Worm (Caenorhabditis elegans) whole organism, L1 larva: ENCODE data around the gene T28A8.3.

Experiments
- C04F5.9 ChIP-seq: sonication (generic microtip); optimal IDR thresholded peaks from 2 replicates; lab custom pipeline; 2016; ENCODE audit warnings: missing genetic modification characterization, missing compliant biosample characterization
- F16B12.6 ChIP-seq: fragments of 150-350 bp; optimal IDR thresholded peaks from 2 replicates; lab custom pipeline; 2014; ENCODE audit warnings: missing biosample characterization, missing genetic modification characterization
- aha-1 ChIP-seq: fragments of 150-350 bp; optimal IDR thresholded peaks from 2 replicates; lab custom pipeline; 2014; ENCODE audit warnings: missing biosample characterization, missing genetic modification characterization
- alr-1 ChIP-seq: fragments of 200-800 bp; sonication (Bioruptor generic); optimal IDR thresholded peaks from 2 replicates; lab custom pipeline; 2018; ENCODE audit warnings: borderline replicate concordance, mild to moderate bottlenecking, missing genetic modification characterization, missing compliant biosample characterization
- ama-1 ChIP-seq: fragments of 150-350 bp; optimal IDR thresholded peaks from 2 replicates; lab custom pipeline; 2014
- ceh-88 ChIP-seq: fragments of 200-800 bp; sonication (Bioruptor generic); IDR thresholded peaks from 2 replicates; pipeline ENCODE4 v1.3.6; 2022; ENCODE audit warnings: missing genetic modification characterization, missing compliant biosample characterization
- ces-1 ChIP-seq: fragments of 150-350 bp; optimal IDR thresholded peaks from 2 replicates; lab custom pipeline; 2014; ENCODE audit warnings: missing biosample characterization, missing genetic modification reagents, missing genetic modification characterization
- dpl-1 ChIP-seq, 3 experiments: fragments of 150-350 bp in 2 of 3; sonication (generic microtip) in 1 of 3; optimal IDR thresholded peaks; 2 replicates each; lab custom pipeline; 2014 to 2017; ENCODE audit warnings: missing biosample characterization in 3 of 3, missing genetic modification characterization in 3 of 3, missing genetic modification reagents in 3 of 3
- efl-1 ChIP-seq, 4 experiments: fragments of 150-350 bp; optimal IDR thresholded peaks in 3 of 4; peaks in 1 of 4; 1 replicate in 1 of 4; 2 replicates in 3 of 4; lab custom pipeline; 2014; ENCODE audit warnings: missing biosample characterization in 2 of 4, missing genetic modification characterization in 2 of 4, missing genetic modification reagents in 2 of 4
- elt-2 ChIP-seq: sonication (generic microtip); optimal IDR thresholded peaks from 2 replicates; lab custom pipeline; 2016; ENCODE audit warnings: missing genetic modification characterization, mild to moderate bottlenecking, inconsistent platforms, missing compliant biosample characterization, missing genetic modification reagents
- ets-5 ChIP-seq: fragments of 200-800 bp; sonication (Bioruptor generic); IDR thresholded peaks from 2 replicates; pipeline ENCODE4 v1.3.6; 2022; ENCODE audit warnings: missing genetic modification characterization, missing compliant biosample characterization
- jun-1 ChIP-seq: fragments of 150-350 bp; optimal IDR thresholded peaks from 2 replicates; lab custom pipeline; 2014; ENCODE audit warnings: missing biosample characterization, missing genetic modification reagents, missing genetic modification characterization
- lin-13 ChIP-seq: fragments of 150-350 bp; optimal IDR thresholded peaks from 2 replicates; lab custom pipeline; 2014; ENCODE audit warnings: missing biosample characterization, missing genetic modification reagents, missing genetic modification characterization
- lin-14 ChIP-seq: fragments of 200-800 bp; sonication (Bioruptor generic); optimal IDR thresholded peaks from 2 replicates; lab custom pipeline; 2018; ENCODE audit warnings: mild to moderate bottlenecking, missing genetic modification characterization, moderate library complexity, missing compliant biosample characterization
- mef-2 ChIP-seq: fragments of 150-350 bp; optimal IDR thresholded peaks from 2 replicates; lab custom pipeline; 2014; ENCODE audit warnings: missing biosample characterization, missing genetic modification characterization
- mep-1 ChIP-seq: fragments of 150-350 bp; optimal IDR thresholded peaks from 2 replicates; lab custom pipeline; 2014; ENCODE audit warnings: missing biosample characterization, missing genetic modification characterization
- nhr-12 ChIP-seq: sonication (generic microtip); optimal IDR thresholded peaks from 2 replicates; lab custom pipeline; 2017; ENCODE audit warnings: missing biosample characterization, missing genetic modification characterization
- nhr-20 ChIP-seq: sonication (generic microtip); optimal IDR thresholded peaks from 2 replicates; lab custom pipeline; 2016; ENCODE audit warnings: mild to moderate bottlenecking, missing genetic modification characterization, missing compliant biosample characterization
- nhr-237 ChIP-seq: fragments of 150-350 bp; optimal IDR thresholded peaks from 2 replicates; lab custom pipeline; 2014; ENCODE audit warnings: missing biosample characterization, missing genetic modification characterization
- nhr-47 ChIP-seq: sonication (generic microtip); optimal IDR thresholded peaks from 2 replicates; lab custom pipeline; 2016; ENCODE audit warnings: mild to moderate bottlenecking, missing genetic modification characterization, moderate library complexity, missing compliant biosample characterization
- nhr-71 ChIP-seq: sonication (generic microtip); optimal IDR thresholded peaks from 2 replicates; lab custom pipeline; 2016; ENCODE audit warnings: mild to moderate bottlenecking, missing genetic modification characterization, moderate library complexity, missing compliant biosample characterization
- nhr-76 ChIP-seq: sonication (generic microtip); optimal IDR thresholded peaks from 2 replicates; lab custom pipeline; 2017; ENCODE audit warnings: missing biosample characterization, missing genetic modification characterization
- nhr-77 ChIP-seq: fragments of 150-350 bp; optimal IDR thresholded peaks from 2 replicates; lab custom pipeline; 2014; ENCODE audit warnings: missing biosample characterization, missing genetic modification characterization
- pag-3 ChIP-seq: sonication (generic microtip); optimal IDR thresholded peaks from 2 replicates; lab custom pipeline; 2017; ENCODE audit warnings: missing genetic modification characterization, mild to moderate bottlenecking, missing compliant biosample characterization, antibody characterized with exemption, borderline replicate concordance; ENCODE audit not compliant: insufficient read depth
- rnt-1 ChIP-seq: sonication (generic microtip); optimal IDR thresholded peaks from 2 replicates; lab custom pipeline; 2016; ENCODE audit warnings: mild to moderate bottlenecking, missing genetic modification characterization, moderate library complexity, missing compliant biosample characterization
- snpc-4 ChIP-seq: fragments of 150-350 bp; optimal IDR thresholded peaks from 2 replicates; lab custom pipeline; 2014; ENCODE audit warnings: missing biosample characterization, missing genetic modification characterization
- snu-23 ChIP-seq: sonication (generic microtip); optimal IDR thresholded peaks from 2 replicates; lab custom pipeline; 2016; ENCODE audit warnings: missing genetic modification characterization, missing compliant biosample characterization
- sptf-1 ChIP-seq: fragments of 150-350 bp; optimal IDR thresholded peaks from 2 replicates; lab custom pipeline; 2014; ENCODE audit warnings: missing biosample characterization, missing genetic modification characterization
- sup-37 ChIP-seq: fragments of 200-800 bp; sonication (Bioruptor generic); optimal IDR thresholded peaks from 2 replicates; lab custom pipeline; 2018; ENCODE audit warnings: mild to moderate bottlenecking, missing genetic modification characterization, missing compliant biosample characterization
- unc-30 ChIP-seq: sonication (generic microtip); optimal IDR thresholded peaks from 2 replicates; lab custom pipeline; 2017; ENCODE audit warnings: missing biosample characterization, missing genetic modification characterization
- unc-86 ChIP-seq: sonication (generic microtip); optimal IDR thresholded peaks from 2 replicates; lab custom pipeline; 2016; ENCODE audit warnings: missing genetic modification characterization, missing compliant biosample characterization
- unc-98 ChIP-seq: fragments of 200-800 bp; sonication (Bioruptor generic); IDR thresholded peaks from 2 replicates; pipeline ENCODE4 v1.3.6; 2022; ENCODE audit warnings: missing genetic modification characterization, missing compliant biosample characterization
- vab-15 ChIP-seq: sonication (generic microtip); optimal IDR thresholded peaks from 2 replicates; lab custom pipeline; 2017; ENCODE audit warnings: missing genotype, mild to moderate bottlenecking, missing genetic modification characterization, missing compliant biosample characterization
- ztf-4 ChIP-seq: fragments of 150-350 bp; optimal IDR thresholded peaks from 2 replicates; lab custom pipeline; 2014; ENCODE audit warnings: missing biosample characterization, missing genetic modification characterization

T28A8.3 gene

DNA sequence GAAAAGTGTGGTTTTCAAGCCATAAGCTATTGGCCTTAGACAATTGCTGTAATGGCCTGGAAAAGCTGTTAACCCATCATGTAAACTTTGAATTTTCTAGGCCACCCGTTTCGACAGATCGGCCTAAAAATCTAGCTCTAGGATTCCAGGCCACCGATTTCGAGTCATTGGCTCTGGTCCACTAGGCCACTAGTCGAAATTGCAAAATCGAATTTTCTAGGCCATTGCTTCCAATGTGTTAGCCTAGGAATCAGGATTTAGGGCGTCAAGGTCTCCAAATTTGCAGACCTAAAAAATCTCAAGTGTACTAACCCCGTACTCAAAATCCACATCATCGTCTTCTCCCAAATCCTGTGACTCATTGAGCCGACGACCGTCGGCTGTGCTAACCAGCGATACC is 4.9 kb downstream of the T28A8.3 start (continued):
- no peak for TF ChIP-seq nhr-237 (tag; lab: Kevin White, UChicago)

DNA sequence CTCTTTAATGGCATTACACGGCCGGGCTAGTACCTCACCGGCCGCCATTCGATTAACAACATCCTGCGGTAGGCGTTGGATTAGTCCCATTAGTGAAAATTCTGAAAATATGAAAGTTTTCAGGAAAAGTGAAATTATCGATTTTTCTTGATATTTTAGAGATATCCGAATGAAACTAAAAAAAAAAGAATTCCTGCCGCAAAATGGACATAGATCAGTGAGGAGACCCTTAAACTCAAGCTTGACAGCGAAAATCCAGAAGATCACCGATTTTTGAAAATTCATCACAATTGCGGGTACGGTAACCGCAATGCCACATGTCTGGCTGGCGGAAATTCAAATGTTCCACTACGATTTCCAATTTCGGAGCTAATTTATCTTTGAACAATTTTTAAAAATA is 8.7 kb downstream of the T28A8.3 start, which contains the start of gene mlh-1:
mlh-1 (minus strand) TSS at position 101 of the 400 bp plus-strand sequence.
- TF ChIP-seq efl-1 (optimal IDR thresholded peaks at IDR 0.05; lab: Kevin White, UChicago) (no peak), efl-1 (GFP tag; optimal IDR thresholded peaks at IDR 0.05 in 1 of 2; lab: Kevin White, UChicago) (peak in 1 of 2 experiments; percentile 33), dpl-1 (GFP tag; optimal IDR thresholded peaks at IDR 0.05; lab: Kevin White, UChicago) (no peak), nhr-77 (tag; lab: Kevin White, UChicago) (no peak), sup-37 (GFP tag; lab: Kevin White, UChicago) (no peak)

DNA sequence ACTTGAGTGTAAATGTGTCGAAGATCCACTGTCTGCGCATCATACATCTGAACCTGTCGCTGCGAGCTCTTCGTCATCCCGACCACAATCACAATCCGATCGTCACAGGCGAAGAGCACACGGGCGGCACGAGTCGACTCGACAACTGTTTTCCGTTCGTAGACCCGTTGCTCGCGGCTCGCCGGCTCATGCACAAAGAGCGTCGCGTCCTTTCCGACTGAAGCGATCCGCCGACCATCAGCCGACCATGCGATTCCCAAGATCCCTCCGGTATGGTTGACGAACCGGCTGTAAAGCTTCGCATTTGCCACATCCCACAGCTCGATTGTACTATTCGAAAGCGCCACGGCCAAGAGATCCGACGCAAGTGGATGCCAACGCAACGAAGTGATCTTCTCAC is 12.6 kb downstream of the T28A8.3 start:
- TF ChIP-seq vab-15 (no peak), efl-1 (optimal IDR thresholded peaks at IDR 0.05; lab: Kevin White, UChicago) (no peak), efl-1 (GFP tag; optimal IDR thresholded peaks at IDR 0.05 in 1 of 2; lab: Kevin White, UChicago) (peak in 1 of 2 experiments; percentile 85)

DNA sequence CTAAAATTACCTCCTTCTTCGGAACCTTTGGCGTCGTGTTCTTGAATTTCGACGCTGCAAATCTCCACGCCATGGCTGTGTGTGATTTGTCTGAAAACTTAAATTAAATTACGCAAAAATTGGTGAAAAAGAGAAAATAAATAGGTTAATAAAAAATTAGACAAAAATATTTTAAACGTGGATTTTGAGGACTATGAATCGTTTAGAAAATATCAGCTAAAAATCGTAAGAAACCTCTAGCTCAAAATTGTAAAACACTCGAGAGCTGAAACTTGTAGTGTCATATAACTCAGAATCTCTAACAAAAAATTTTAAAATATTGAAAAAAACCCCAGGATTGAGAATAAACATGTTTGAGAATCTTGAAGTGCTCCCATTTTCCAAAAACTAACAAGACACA is 18.2 kb downstream of the T28A8.3 start, which contains the start of gene pod-1:
pod-1 (minus strand) TSS at position 101 of the 400 bp plus-strand sequence.
- no peak for TF ChIP-seq sup-37 (GFP tag; lab: Kevin White, UChicago)
- TF ChIP-seq mef-2 (tag; lab: Kevin White, UChicago): no peak
- no peak for TF ChIP-seq unc-98
- TF ChIP-seq nhr-47 (tag; lab: Kevin White, UChicago): no peak
- no peak for TF ChIP-seq alr-1
- no peak for TF ChIP-seq mep-1 (tag; lab: Kevin White, UChicago)
- TF ChIP-seq nhr-12: no peak
- no peak for TF ChIP-seq ets-5 (GFP tag; lab: Robert Waterston, UW)
- TF ChIP-seq C04F5.9 (tag; lab: Kevin White, UChicago): no peak
- no peak for TF ChIP-seq F16B12.6 (tag; lab: Kevin White, UChicago)
- TF ChIP-seq unc-30 (tag; lab: Kevin White, UChicago): no peak
- no peak for TF ChIP-seq ces-1 (GFP tag; lab: Kevin White, UChicago)
- no peak for TF ChIP-seq ama-1 (lab: Kevin White, UChicago)
- no peak for TF ChIP-seq unc-86 (tag; lab: Kevin White, UChicago)
- no peak for TF ChIP-seq nhr-237 (tag; lab: Kevin White, UChicago)
- TF ChIP-seq jun-1 (tag; lab: Kevin White, UChicago): no peak
- no peak for TF ChIP-seq pag-3 (tag; lab: Kevin White, UChicago)

DNA sequence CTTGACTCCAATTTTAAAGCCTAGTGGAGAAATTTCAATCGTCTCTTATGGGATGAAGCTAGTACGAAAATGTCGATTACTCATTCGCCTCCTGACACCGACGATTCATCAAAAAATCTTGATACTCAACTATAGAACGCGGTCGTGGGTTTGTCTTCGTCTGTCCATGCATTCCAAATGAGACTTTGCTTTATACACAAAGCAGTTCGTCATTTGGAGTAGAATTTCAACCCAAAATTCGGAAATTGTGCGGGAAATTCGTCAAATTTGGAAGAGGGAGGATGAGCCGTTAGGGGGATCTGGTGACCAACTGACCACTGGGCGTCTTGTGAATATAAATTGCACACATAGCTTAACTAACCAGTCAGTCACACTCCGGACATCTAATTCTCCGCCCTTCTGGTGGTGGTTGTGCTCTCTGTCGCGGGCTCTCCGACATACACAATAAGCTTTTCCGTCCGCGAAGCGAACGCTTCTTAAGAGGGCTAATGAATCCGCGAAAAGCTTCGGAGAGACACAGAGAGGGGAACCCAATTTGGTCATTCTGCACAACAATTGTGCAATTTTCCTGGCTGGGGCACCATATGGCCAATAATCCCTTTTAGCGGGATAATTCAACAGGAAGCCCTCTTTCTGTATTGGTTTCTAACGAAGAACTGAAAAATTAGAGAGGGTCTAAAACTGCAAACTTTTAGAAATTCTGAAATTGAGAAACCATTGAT is 19.5 kb downstream of the T28A8.3 start:
- TF ChIP-seq ama-1 (lab: Kevin White, UChicago) (no peak), alr-1 (peak; percentile 11), jun-1 (tag; lab: Kevin White, UChicago) (no peak), efl-1 (optimal IDR thresholded peaks at IDR 0.05; lab: Kevin White, UChicago) (no peak), efl-1 (GFP tag; optimal IDR thresholded peaks at IDR 0.05 in 1 of 2; lab: Kevin White, UChicago) (peak in 1 of 2 experiments; percentile 6)

DNA sequence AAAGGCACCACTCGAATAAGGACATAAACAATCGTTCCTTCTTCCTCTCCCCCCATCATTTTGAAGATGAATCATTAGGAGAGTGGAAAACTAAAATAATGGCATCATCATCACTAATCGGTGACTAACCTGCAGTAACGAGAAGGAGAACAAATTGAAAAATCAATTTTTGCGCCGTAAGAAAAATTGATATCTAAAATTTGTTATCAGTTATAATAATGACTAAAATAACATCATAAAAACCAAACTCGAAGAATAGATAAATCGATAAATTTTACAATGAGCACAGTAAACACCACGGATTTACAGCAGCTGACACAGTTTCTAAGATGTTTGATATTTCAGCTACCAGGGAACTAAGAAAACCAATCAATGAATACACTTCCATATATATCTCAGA is 20.4 kb downstream of the T28A8.3 start:
- TF ChIP-seq nhr-237 (tag; lab: Kevin White, UChicago): no peak
- TF ChIP-seq nhr-77 (tag; lab: Kevin White, UChicago): no peak
- TF ChIP-seq lin-14 (GFP tag; lab: Kevin White, UChicago): no peak
- no peak for TF ChIP-seq nhr-76 (tag; lab: Kevin White, UChicago)
- TF ChIP-seq sptf-1 (tag; lab: Kevin White, UChicago): no peak
- no peak for TF ChIP-seq lin-13 (GFP tag; lab: Kevin White, UChicago)
- TF ChIP-seq aha-1: no peak
- no peak for TF ChIP-seq nhr-20 (tag; lab: Kevin White, UChicago)
- no peak for TF ChIP-seq snpc-4 (tag; lab: Kevin White, UChicago)
- TF ChIP-seq rnt-1 (tag; lab: Kevin White, UChicago): no peak
- no peak for TF ChIP-seq nhr-71 (tag; lab: Kevin White, UChicago)
- TF ChIP-seq pag-3 (tag; lab: Kevin White, UChicago): no peak
- TF ChIP-seq elt-2 (tag; lab: Kevin White, UChicago): no peak
- TF ChIP-seq efl-1 (optimal IDR thresholded peaks at IDR 0.05; lab: Kevin White, UChicago): no peak
- no peak for TF ChIP-seq efl-1 (GFP tag; optimal IDR thresholded peaks at IDR 0.05 in 1 of 2; lab: Kevin White, UChicago)
- no peak for TF ChIP-seq ceh-88 (GFP tag; lab: Robert Waterston, UW)
- TF ChIP-seq ztf-4 (tag; lab: Kevin White, UChicago): no peak
- no peak for TF ChIP-seq snu-23
